Worm (Caenorhabditis elegans): ENCODE measurements around the gene snr-3.

DNA sequence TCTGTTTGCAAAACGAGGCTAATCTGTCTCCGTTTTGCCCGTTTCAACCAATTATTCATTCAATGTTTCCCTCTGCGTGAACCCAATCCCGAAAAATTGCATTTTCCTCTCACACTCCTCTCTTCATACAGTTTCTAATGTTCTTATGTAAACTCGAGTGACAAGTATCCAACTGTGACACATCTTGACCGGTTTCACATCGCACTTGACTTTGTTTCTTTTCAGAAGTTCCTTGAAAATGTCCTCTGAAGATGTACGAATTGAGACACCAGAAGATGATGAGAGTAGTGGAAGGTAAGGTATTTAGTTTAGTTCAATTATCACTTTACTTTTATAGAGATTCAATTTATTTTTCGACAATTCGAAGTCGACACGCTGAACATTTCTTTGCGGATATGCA, 42.4 kb upstream of the snr-3 start, which contains the start of gene abcx-1:
- TF ChIP-seq ama-1 (optimal IDR thresholded peaks at IDR 0.05) (no peak), ama-1 (GFP tag; optimal IDR thresholded peaks at IDR 0.05) (no peak), Y67H2A.10 (GFP tag; conservative IDR thresholded peaks at IDR 0.05) (no peak), nfya-1 (tag; optimal IDR thresholded peaks at IDR 0.05; ENCODE audit: borderline replicate concordance, insufficient read depth) (no peak), unc-62 (GFP tag; optimal IDR thresholded peaks at IDR 0.05) (no peak), lin-35 (GFP tag; optimal IDR thresholded peaks at IDR 0.05) (no peak), rec-8 (tag; optimal IDR thresholded peaks at IDR 0.05) (no peak), hmg-20 (GFP tag; IDR thresholded peaks at IDR 0.05) (no peak)
